Worm (Caenorhabditis elegans) whole organism, young adult: ENCODE data around the gene lgl-1.

ENCODE experiments used
- B0261.1 ChIP-seq: sonication (generic microtip); optimal IDR thresholded peaks from 2 replicates; lab custom pipeline; 2016; ENCODE audit warnings: mild to moderate bottlenecking, missing genetic modification characterization, moderate library complexity, missing compliant biosample characterization
- F37B4.10 ChIP-seq: fragments of 200-800 bp; sonication (Bioruptor generic); IDR thresholded peaks from 2 replicates; pipeline ENCODE4 v1.3.6; 2022; ENCODE audit warnings: missing genetic modification characterization, missing compliant biosample characterization
- F49E8.2 ChIP-seq: sonication (generic microtip); optimal IDR thresholded peaks from 3 replicates; lab custom pipeline; 2017; ENCODE audit warnings: missing genetic modification characterization, mild to moderate bottlenecking, missing compliant biosample characterization, antibody characterized with exemption, moderate library complexity; ENCODE audit not compliant: insufficient read depth
- K11D2.4 ChIP-seq: fragments of 200-800 bp; sonication (Bioruptor generic); IDR thresholded peaks from 2 replicates; pipeline ENCODE4 v1.3.6; 2022; ENCODE audit warnings: missing genetic modification reagents, missing genetic modification characterization, missing compliant biosample characterization
- Y53F4B.3 ChIP-seq: fragments of 200-800 bp; sonication (Bioruptor generic); IDR thresholded peaks from 2 replicates; pipeline ENCODE4 v1.3.6; 2022; ENCODE audit warnings: missing genetic modification reagents, missing genetic modification characterization, missing compliant biosample characterization
- Y56A3A.18 ChIP-seq: fragments of 200-800 bp; sonication (Bioruptor generic); IDR thresholded peaks from 2 replicates; pipeline ENCODE4 v1.3.6; 2022; ENCODE audit warnings: missing genetic modification reagents, missing genetic modification characterization, missing compliant biosample characterization
- ZK185.1 ChIP-seq: sonication (generic microtip); optimal IDR thresholded peaks from 2 replicates; lab custom pipeline; 2016; ENCODE audit warnings: mild to moderate bottlenecking, missing genetic modification characterization, missing compliant biosample characterization; ENCODE audit not compliant: poor library complexity, severe bottlenecking
- ama-1 ChIP-seq, 3 experiments: fragments of 150-350 bp in 1 of 3; sonication (generic microtip) in 2 of 3; optimal IDR thresholded peaks; 2 replicates each; lab custom pipeline; 2014 to 2018; ENCODE audit warnings: missing biosample characterization in 2 of 3, missing genetic modification characterization in 2 of 3, missing genetic modification reagents in 2 of 3
- aptf-3 ChIP-seq: fragments of 200-800 bp; sonication (Bioruptor generic); IDR thresholded peaks from 2 replicates; pipeline ENCODE4 v1.3.6; 2022; ENCODE audit warnings: missing genetic modification characterization, missing compliant biosample characterization
- atf-7 ChIP-seq: sonication (generic microtip); optimal IDR thresholded peaks from 2 replicates; lab custom pipeline; 2017; ENCODE audit warnings: mild to moderate bottlenecking, missing genetic modification characterization, missing compliant biosample characterization
- bed-2 ChIP-seq: fragments of 200-800 bp; sonication (Bioruptor generic); IDR thresholded peaks from 2 replicates; pipeline ENCODE4 v1.3.6; 2022; ENCODE audit warnings: missing genetic modification reagents, missing genetic modification characterization, missing compliant biosample characterization
- ccch-3 ChIP-seq: fragments of 200-800 bp; sonication (Bioruptor generic); optimal IDR thresholded peaks from 2 replicates; lab custom pipeline; 2018; ENCODE audit warnings: mild to moderate bottlenecking, missing genetic modification characterization, missing compliant biosample characterization
- ceh-79 ChIP-seq: sonication (generic microtip); optimal IDR thresholded peaks from 2 replicates; lab custom pipeline; 2017; ENCODE audit warnings: mild to moderate bottlenecking, missing genetic modification characterization, missing compliant biosample characterization
- ceh-91 ChIP-seq: fragments of 200-800 bp; sonication (Bioruptor generic); IDR thresholded peaks from 2 replicates; pipeline ENCODE4 v1.3.6; 2022; ENCODE audit warnings: missing genetic modification reagents, missing genetic modification characterization, missing compliant biosample characterization
- chd-7 ChIP-seq: sonication (generic microtip); optimal IDR thresholded peaks from 2 replicates; lab custom pipeline; 2016; ENCODE audit warnings: mild to moderate bottlenecking, missing genetic modification characterization, moderate library complexity, missing compliant biosample characterization
- efl-1 ChIP-seq: fragments of 150-350 bp; optimal IDR thresholded peaks from 2 replicates; lab custom pipeline; 2014; ENCODE audit warnings: missing biosample characterization, missing genetic modification reagents, missing genetic modification characterization
- egl-44 ChIP-seq: fragments of 200-800 bp; sonication (Bioruptor generic); IDR thresholded peaks from 2 replicates; pipeline ENCODE4 v1.3.6; 2022; ENCODE audit warnings: missing genetic modification reagents, missing genetic modification characterization, missing compliant biosample characterization
- egrh-3 ChIP-seq: fragments of 200-800 bp; sonication (Bioruptor generic); IDR thresholded peaks from 2 replicates; pipeline ENCODE4 v1.3.6; 2022; ENCODE audit warnings: missing genetic modification reagents, missing genetic modification characterization, missing compliant biosample characterization
- ets-4 ChIP-seq: fragments of 200-800 bp; sonication (Bioruptor generic); optimal IDR thresholded peaks from 2 replicates; lab custom pipeline; 2018; ENCODE audit warnings: mild to moderate bottlenecking, missing genetic modification characterization, missing compliant biosample characterization
- hlh-12 ChIP-seq: sonication (generic microtip); optimal IDR thresholded peaks from 2 replicates; lab custom pipeline; 2016; ENCODE audit warnings: missing genetic modification characterization, missing compliant biosample characterization
- hlh-26 ChIP-seq: fragments of 200-800 bp; sonication (Bioruptor generic); conservative IDR thresholded peaks from 2 replicates; pipeline ENCODE4 v1.3.6; 2022; ENCODE audit warnings: missing genetic modification reagents, missing genetic modification characterization, missing compliant biosample characterization
- let-607 ChIP-seq, 2 experiments: fragments of 200-800 bp in 1 of 2; sonication (Bioruptor generic) in 1 of 2; sonication (generic microtip) in 1 of 2; optimal IDR thresholded peaks; 2 replicates each; lab custom pipeline; 2016 to 2018; ENCODE audit warnings: mild to moderate bottlenecking in 2 of 2, missing compliant biosample characterization in 2 of 2, missing genetic modification characterization in 2 of 2, moderate library complexity in 2 of 2, missing genotype in 1 of 2
- lin-54 ChIP-seq: fragments of 200-800 bp; sonication (Bioruptor generic); optimal IDR thresholded peaks from 2 replicates; lab custom pipeline; 2018; ENCODE audit warnings: mild to moderate bottlenecking, missing genetic modification characterization, missing compliant biosample characterization
- lir-1 ChIP-seq: fragments of 200-800 bp; sonication (Bioruptor generic); conservative IDR thresholded peaks from 2 replicates; pipeline ENCODE4 v1.3.6; 2022; ENCODE audit warnings: missing genetic modification reagents, missing genetic modification characterization, missing compliant biosample characterization
- lsy-27 ChIP-seq: sonication (generic microtip); optimal IDR thresholded peaks from 2 replicates; lab custom pipeline; 2017; ENCODE audit warnings: missing genetic modification characterization, mild to moderate bottlenecking, missing compliant biosample characterization, antibody characterized with exemption, missing genotype, borderline replicate concordance; ENCODE audit not compliant: insufficient read depth
- madf-8 ChIP-seq: fragments of 200-800 bp; sonication (Bioruptor generic); conservative IDR thresholded peaks from 2 replicates; pipeline ENCODE4 v1.3.6; 2022; ENCODE audit warnings: missing genetic modification reagents, missing genetic modification characterization, missing compliant biosample characterization
- mel-28 ChIP-seq: sonication (generic microtip); optimal IDR thresholded peaks from 2 replicates; lab custom pipeline; 2016; ENCODE audit warnings: borderline replicate concordance, mild to moderate bottlenecking, missing genetic modification characterization, missing compliant biosample characterization
- nfya-1 ChIP-seq: sonication (generic microtip); optimal IDR thresholded peaks from 2 replicates; lab custom pipeline; 2017; ENCODE audit warnings: antibody characterized with exemption, missing compliant biosample characterization, missing genetic modification characterization, borderline replicate concordance; ENCODE audit not compliant: insufficient read depth
- nhr-179 ChIP-seq: sonication (generic microtip); optimal IDR thresholded peaks from 2 replicates; lab custom pipeline; 2016; ENCODE audit warnings: mild to moderate bottlenecking, missing genetic modification characterization, missing compliant biosample characterization
- nhr-27 ChIP-seq: fragments of 200-800 bp; sonication (Bioruptor generic); optimal IDR thresholded peaks from 2 replicates; lab custom pipeline; 2018; ENCODE audit warnings: mild to moderate bottlenecking, missing genetic modification characterization, moderate library complexity, missing compliant biosample characterization
- snpc-1.1 ChIP-seq: sonication (generic microtip); optimal IDR thresholded peaks from 2 replicates; lab custom pipeline; 2017; ENCODE audit warnings: missing genetic modification characterization, mild to moderate bottlenecking, missing compliant biosample characterization, antibody characterized with exemption, moderate library complexity, missing genotype, missing genetic modification reagents; ENCODE audit not compliant: insufficient read depth
- snpc-3.4 ChIP-seq: sonication (generic microtip); optimal IDR thresholded peaks from 2 replicates; lab custom pipeline; 2017; ENCODE audit warnings: missing genetic modification characterization, mild to moderate bottlenecking, missing compliant biosample characterization, antibody characterized with exemption, moderate library complexity, missing genotype, missing genetic modification reagents
- tlf-1 ChIP-seq: fragments of 200-800 bp; sonication (Bioruptor generic); optimal IDR thresholded peaks from 2 replicates; lab custom pipeline; 2018; ENCODE audit warnings: mild to moderate bottlenecking, missing genetic modification characterization, missing compliant biosample characterization
- unc-130 ChIP-seq: sonication (generic microtip); optimal IDR thresholded peaks from 2 replicates; lab custom pipeline; 2016; ENCODE audit warnings: missing genetic modification reagents, missing genetic modification characterization, missing compliant biosample characterization
- unc-62 ChIP-seq: fragments of 150-350 bp; optimal IDR thresholded peaks from 2 replicates; lab custom pipeline; 2014; ENCODE audit warnings: missing biosample characterization, missing genetic modification reagents, missing genetic modification characterization
- zfh-2 ChIP-seq: fragments of 200-800 bp; sonication (Bioruptor generic); conservative IDR thresholded peaks from 2 replicates; pipeline ENCODE4 v1.3.6; 2022; ENCODE audit warnings: missing genetic modification reagents, missing genetic modification characterization, missing compliant biosample characterization
- ztf-22 ChIP-seq: fragments of 200-800 bp; sonication (Bioruptor generic); optimal IDR thresholded peaks from 2 replicates; lab custom pipeline; 2018; ENCODE audit warnings: mild to moderate bottlenecking, missing genetic modification characterization, moderate library complexity, missing compliant biosample characterization
- ztf-26 ChIP-seq: sonication (generic microtip); optimal IDR thresholded peaks from 2 replicates; lab custom pipeline; 2017; ENCODE audit warnings: missing genetic modification characterization, missing compliant biosample characterization

The lgl-1 gene

ce11 chrX:863478-863877 lies 7.4 kb downstream of the lgl-1 start, which contains the start of gene cdo-1:
TSS of gene cdo-1 (minus strand) at chrX:863578.
- TF ChIP-seq unc-130 (GFP tag; lab: Kevin White, UChicago), result no peak
- TF ChIP-seq lin-54, result no peak
- TF ChIP-seq lsy-27 (tag; lab: Kevin White, UChicago), result no peak
- no peak for TF ChIP-seq ccch-3 (GFP tag; lab: Kevin White, UChicago)
- no peak for TF ChIP-seq nhr-27 (tag; lab: Kevin White, UChicago)
- TF ChIP-seq ztf-22, result no peak
- TF ChIP-seq let-607 (tag; optimal IDR thresholded peaks at IDR 0.05; lab: Kevin White, UChicago), result no peak
- TF ChIP-seq ceh-79 (tag; lab: Kevin White, UChicago), result no peak
- TF ChIP-seq tlf-1, result no peak
- no peak for TF ChIP-seq atf-7 (tag; lab: Kevin White, UChicago)
- TF ChIP-seq Y56A3A.18 (GFP tag; lab: Robert Waterston, UW), result no peak
- no peak for TF ChIP-seq unc-62 (GFP tag; lab: Kevin White, UChicago)
- no peak for TF ChIP-seq K11D2.4 (GFP tag; lab: Robert Waterston, UW)
- TF ChIP-seq Y53F4B.3, result no peak
- no peak for TF ChIP-seq bed-2 (GFP tag; lab: Robert Waterston, UW)
- TF ChIP-seq lir-1 (GFP tag; lab: Robert Waterston, UW), result no peak
- no peak for TF ChIP-seq nhr-179 (tag; lab: Kevin White, UChicago)

DNA sequence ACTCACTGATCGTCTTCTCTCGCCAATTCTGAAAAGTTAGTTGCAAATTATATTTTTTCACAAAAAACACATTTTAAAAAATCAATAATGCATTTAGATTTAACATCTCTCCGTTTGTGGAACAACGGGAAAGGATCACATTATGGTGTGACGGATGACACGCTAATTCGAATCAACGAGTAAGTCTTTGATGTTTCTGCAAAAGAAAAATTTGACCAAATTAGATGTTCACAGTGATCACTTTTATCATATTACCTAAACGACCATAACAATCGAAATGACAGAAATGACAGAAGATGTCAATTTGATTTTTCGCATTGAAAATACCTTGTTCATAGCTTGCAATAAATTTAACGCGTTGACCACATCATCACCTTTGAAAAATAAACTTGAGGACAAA lies 9.5 kb downstream of the lgl-1 start:
- TF ChIP-seq ama-1 (optimal IDR thresholded peaks at IDR 0.05; lab: Kevin White, UChicago), result no peak
- TF ChIP-seq ama-1 (GFP tag; optimal IDR thresholded peaks at IDR 0.05; lab: Kevin White, UChicago), result no peak
- TF ChIP-seq egl-44, result no peak
- no peak for TF ChIP-seq egrh-3 (GFP tag; lab: Robert Waterston, UW)
- TF ChIP-seq snpc-1.1 (tag; lab: Kevin White, UChicago), result no peak
- no peak for TF ChIP-seq efl-1 (GFP tag; lab: Kevin White, UChicago)
- no peak for TF ChIP-seq ceh-79 (tag; lab: Kevin White, UChicago)
- no peak for TF ChIP-seq zfh-2
- no peak for TF ChIP-seq unc-130 (GFP tag; lab: Kevin White, UChicago)

ce11 chrX:859401-859800 lies 11.5 kb downstream of the lgl-1 start, which contains the start of gene F56F10.2:
TSS of gene F56F10.2 (plus strand) at chrX:859615.
- no peak for TF ChIP-seq ZK185.1 (tag; lab: Kevin White, UChicago)
- TF ChIP-seq unc-62 (GFP tag; lab: Kevin White, UChicago), result no peak
- no peak for TF ChIP-seq ztf-26 (tag; lab: Kevin White, UChicago)
- TF ChIP-seq snpc-3.4 (tag; lab: Kevin White, UChicago), result no peak
- TF ChIP-seq B0261.1, result no peak
- TF ChIP-seq madf-8, result no peak
- TF ChIP-seq nfya-1, result no peak
- TF ChIP-seq aptf-3 (GFP tag; lab: Robert Waterston, UW), result no peak
- TF ChIP-seq chd-7 (tag; lab: Kevin White, UChicago), result no peak
- TF ChIP-seq F37B4.10 (GFP tag; lab: Robert Waterston, UW), result no peak
- no peak for TF ChIP-seq mel-28 (tag; lab: Kevin White, UChicago)
- TF ChIP-seq snpc-1.1 (tag; lab: Kevin White, UChicago), result no peak
- TF ChIP-seq hlh-26 (GFP tag; lab: Robert Waterston, UW), result no peak
- no peak for TF ChIP-seq F49E8.2 (tag; lab: Kevin White, UChicago)
- TF ChIP-seq hlh-12 (tag; lab: Kevin White, UChicago), result no peak
- no peak for TF ChIP-seq ceh-91 (GFP tag; lab: Robert Waterston, UW)
- TF ChIP-seq ets-4, result no peak
